Fruit fly (Drosophila melanogaster) whole organism, adult: Measurements from ENCODE around the gene CG6836.

Experiments
- CG7045 ChIP-seq: fragments of 200-800 bp; sonication (Bioruptor generic); optimal IDR thresholded peaks from 2 replicates; lab custom pipeline; 2017; ENCODE audit warnings: missing biosample characterization, mild to moderate bottlenecking, missing genetic modification characterization
- Clk ChIP-seq: fragments of 200-800 bp; sonication (Bioruptor generic); optimal IDR thresholded peaks from 2 replicates; lab custom pipeline; 2017; ENCODE audit warnings: missing biosample characterization, missing genetic modification characterization
- Crg-1 ChIP-seq: fragments of 200-800 bp; sonication (Bioruptor generic); optimal IDR thresholded peaks from 2 replicates; lab custom pipeline; 2016; ENCODE audit warnings: missing biosample characterization, missing genetic modification characterization
- kay ChIP-seq: fragments of 200-800 bp; sonication (Bioruptor generic); peaks from one replicate; lab custom pipeline; 2016; ENCODE audit warnings: missing biosample characterization, missing genetic modification characterization, borderline replicate concordance
- pad ChIP-seq: fragments of 200-800 bp; sonication (Bioruptor generic); optimal IDR thresholded peaks from 3 replicates; lab custom pipeline; 2017; ENCODE audit warnings: missing biosample characterization, missing genetic modification characterization, mild to moderate bottlenecking, moderate library complexity, missing genetic modification reagents

dm6 chr3L:18984661-18985060 lies 34.2 kb downstream of the CG6836 start, which contains the start of gene CG14075:
- no peak for TF ChIP-seq CG7045 (GFP tag; lab: Kevin White, UChicago)
- no peak for TF ChIP-seq Clk (GFP tag; lab: Kevin White, UChicago)
- no peak for TF ChIP-seq pad (GFP tag; lab: Kevin White, UChicago)
- TF ChIP-seq Crg-1 (GFP tag; lab: Kevin White, UChicago): no peak
- TF ChIP-seq kay (GFP tag; lab: Kevin White, UChicago): no peak
